Fruit fly (Drosophila melanogaster) whole organism, embryonic: ENCODE data around the gene PIG-Q.
A peak's percentile ranks its signal among the peaks of the same experiment; 100 is the strongest.

ENCODE experiments used
- Aef1 ChIP-seq: fragments of 200-800 bp; sonication (Bioruptor generic); IDR thresholded peaks from 3 replicates; pipeline ENCODE4 v1.3.6; 2022; ENCODE audit warnings: missing biosample characterization, missing genetic modification characterization
- B-H2 ChIP-seq: fragments of 200-800 bp; sonication (Bioruptor generic); optimal IDR thresholded peaks from 2 replicates; lab custom pipeline; 2018; ENCODE audit warnings: missing biosample characterization, mild to moderate bottlenecking, missing genetic modification characterization
- Bdp1 ChIP-seq: fragments of 200-800 bp; sonication (Bioruptor generic); optimal IDR thresholded peaks from 3 replicates; lab custom pipeline; 2016; ENCODE audit warnings: missing biosample characterization, missing genetic modification characterization
- CG1024 ChIP-seq: fragments of 200-800 bp; sonication (Bioruptor generic); IDR thresholded peaks from 2 replicates; pipeline ENCODE4 v1.3.6; 2022; ENCODE audit warnings: missing biosample characterization, missing genetic modification characterization
- CG11456 ChIP-seq: fragments of 200-800 bp; sonication (Bioruptor generic); IDR thresholded peaks from 3 replicates; pipeline ENCODE4 v1.3.6; 2022; ENCODE audit warnings: missing biosample characterization, missing genetic modification characterization
- CG13775 ChIP-seq: fragments of 200-800 bp; sonication (Bioruptor generic); optimal IDR thresholded peaks from 3 replicates; lab custom pipeline; 2017; ENCODE audit warnings: missing biosample characterization, mild to moderate bottlenecking, missing genetic modification characterization
- CG13894 ChIP-seq: fragments of 200-800 bp; sonication (Bioruptor generic); optimal IDR thresholded peaks from 3 replicates; lab custom pipeline; 2018; ENCODE audit warnings: missing biosample characterization, mild to moderate bottlenecking, missing genetic modification characterization, moderate library complexity
- CG14667 ChIP-seq: fragments of 200-800 bp; sonication (Bioruptor generic); IDR thresholded peaks from 2 replicates; pipeline ENCODE4 v1.3.6; 2022; ENCODE audit warnings: missing biosample characterization, missing genetic modification characterization
- CG1603 ChIP-seq: fragments of 200-800 bp; sonication (Bioruptor generic); optimal IDR thresholded peaks from 2 replicates; lab custom pipeline; 2019; ENCODE audit warnings: missing biosample characterization, mild to moderate bottlenecking, missing genetic modification characterization, moderate library complexity
- CG2120 ChIP-seq: fragments of 200-800 bp; sonication (Bioruptor generic); optimal IDR thresholded peaks from 3 replicates; lab custom pipeline; 2016; ENCODE audit warnings: missing biosample characterization, missing genetic modification characterization
- CG2712 ChIP-seq: fragments of 200-800 bp; optimal IDR thresholded peaks from 3 replicates; lab custom pipeline; 2019; ENCODE audit warnings: missing biosample characterization, mild to moderate bottlenecking, missing genetic modification characterization, moderate library complexity
- CG32767 ChIP-seq: fragments of 200-800 bp; sonication (Bioruptor generic); IDR thresholded peaks from 2 replicates; pipeline ENCODE4 v1.3.6; 2022; ENCODE audit warnings: missing biosample characterization, missing genetic modification characterization
- CG42726 ChIP-seq: fragments of 200-800 bp; sonication (Bioruptor generic); IDR thresholded peaks from 2 replicates; pipeline ENCODE4 v1.3.6; 2022; ENCODE audit warnings: missing biosample characterization, missing genetic modification characterization; ENCODE audit not compliant: partially characterized antibody
- CG6683 ChIP-seq: fragments of 200-800 bp; sonication (Bioruptor generic); optimal IDR thresholded peaks from 2 replicates; lab custom pipeline; 2017; ENCODE audit warnings: missing biosample characterization, mild to moderate bottlenecking, missing genetic modification characterization, missing genetic modification reagents
- CG6689 ChIP-seq: fragments of 200-800 bp; sonication (Bioruptor generic); IDR thresholded peaks from 2 replicates; pipeline ENCODE4 v1.3.6; 2022; ENCODE audit warnings: missing biosample characterization, missing genetic modification characterization
- CG9727 ChIP-seq: fragments of 200-800 bp; sonication (Bioruptor generic); optimal IDR thresholded peaks from 3 replicates; lab custom pipeline; 2017; ENCODE audit warnings: missing biosample characterization, mild to moderate bottlenecking, missing genetic modification characterization
- Dp ChIP-seq: fragments of 200-800 bp; sonication (Bioruptor generic); optimal IDR thresholded peaks from 2 replicates; lab custom pipeline; 2018; ENCODE audit warnings: missing biosample characterization, mild to moderate bottlenecking, missing genetic modification characterization, moderate library complexity
- H15 ChIP-seq: fragments of 200-800 bp; sonication (Bioruptor generic); IDR thresholded peaks from 3 replicates; pipeline ENCODE4 v1.3.6; 2022; ENCODE audit warnings: missing biosample characterization, missing genetic modification characterization
- Hand ChIP-seq: fragments of 200-800 bp; sonication (Bioruptor generic); optimal IDR thresholded peaks from 2 replicates; lab custom pipeline; 2017; ENCODE audit warnings: mild to moderate bottlenecking, missing biosample characterization, missing genetic modification reagents, missing genetic modification characterization
- HmgD ChIP-seq: fragments of 200-800 bp; sonication (Bioruptor generic); optimal IDR thresholded peaks from 3 replicates; lab custom pipeline; 2016; ENCODE audit warnings: missing biosample characterization, missing genetic modification characterization
- Hsf ChIP-seq: fragments of 200-800 bp; sonication (Bioruptor generic); optimal IDR thresholded peaks from 3 replicates; lab custom pipeline; 2016; ENCODE audit warnings: missing biosample characterization, missing genetic modification characterization
- MTF-1 ChIP-seq: fragments of 200-800 bp; sonication (Bioruptor generic); optimal IDR thresholded peaks from 2 replicates; lab custom pipeline; 2018; ENCODE audit warnings: missing biosample characterization, mild to moderate bottlenecking, missing genetic modification characterization, borderline replicate concordance
- Max ChIP-seq: fragments of 200-800 bp; sonication (Bioruptor generic); optimal IDR thresholded peaks from 2 replicates; lab custom pipeline; 2016; ENCODE audit warnings: missing biosample characterization, mild to moderate bottlenecking, missing genetic modification characterization
- Neu2 ChIP-seq: fragments of 200-800 bp; sonication (Bioruptor generic); optimal IDR thresholded peaks from 3 replicates; lab custom pipeline; 2016; ENCODE audit warnings: missing biosample characterization, missing genetic modification characterization, borderline replicate concordance
- NfI ChIP-seq: fragments of 200-800 bp; sonication (Bioruptor generic); optimal IDR thresholded peaks from 3 replicates; lab custom pipeline; 2018; ENCODE audit warnings: missing biosample characterization, mild to moderate bottlenecking, missing genetic modification characterization, moderate library complexity
- Spps ChIP-seq: fragments of 200-800 bp; sonication (Bioruptor generic); optimal IDR thresholded peaks from 2 replicates; lab custom pipeline; 2018; ENCODE audit warnings: missing biosample characterization, mild to moderate bottlenecking, missing genetic modification characterization
- Taf1 ChIP-seq: fragments of 200-800 bp; sonication (Bioruptor generic); IDR thresholded peaks from 2 replicates; pipeline ENCODE4 v1.3.6; 2022; ENCODE audit warnings: missing biosample characterization, missing genetic modification characterization
- Xbp1 ChIP-seq: fragments of 200-800 bp; sonication (Bioruptor generic); optimal IDR thresholded peaks from 3 replicates; lab custom pipeline; 2016; ENCODE audit warnings: missing biosample characterization, mild to moderate bottlenecking, missing genetic modification characterization
- Xrp1 ChIP-seq: fragments of 200-800 bp; sonication (Bioruptor generic); IDR thresholded peaks from 2 replicates; pipeline ENCODE4 v1.3.6; 2022; ENCODE audit warnings: missing biosample characterization, missing genetic modification characterization
- YL-1 ChIP-seq: fragments of 200-800 bp; sonication (Bioruptor generic); optimal IDR thresholded peaks from 3 replicates; lab custom pipeline; 2017; ENCODE audit warnings: missing biosample characterization, mild to moderate bottlenecking, missing genetic modification characterization
- bsh ChIP-seq, 2 experiments: fragments of 200-800 bp; sonication (Bioruptor generic); optimal IDR thresholded peaks; 2 replicates each; lab custom pipeline; 2017 to 2018; ENCODE audit warnings: mild to moderate bottlenecking in 2 of 2, missing biosample characterization in 2 of 2, missing genetic modification characterization in 2 of 2, moderate library complexity in 1 of 2
- dm ChIP-seq: fragments of 200-800 bp; sonication (Bioruptor generic); optimal IDR thresholded peaks from 3 replicates; lab custom pipeline; 2016; ENCODE audit warnings: missing biosample characterization, missing genetic modification characterization
- inv ChIP-seq: fragments of 200-800 bp; sonication (Bioruptor generic); IDR thresholded peaks from 2 replicates; pipeline ENCODE4 v1.3.6; 2022; ENCODE audit warnings: missing biosample characterization, missing genetic modification characterization; ENCODE audit not compliant: partially characterized antibody
- mirr ChIP-seq: fragments of 200-800 bp; sonication (Bioruptor generic); optimal IDR thresholded peaks from 3 replicates; lab custom pipeline; 2018; ENCODE audit warnings: missing biosample characterization, mild to moderate bottlenecking, missing genetic modification characterization
- nau ChIP-seq: fragments of 200-800 bp; sonication (Bioruptor generic); optimal IDR thresholded peaks from 3 replicates; lab custom pipeline; 2017; ENCODE audit warnings: missing biosample characterization, mild to moderate bottlenecking, missing genetic modification characterization, missing genetic modification reagents
- nerfin-2 ChIP-seq: fragments of 200-800 bp; sonication (Bioruptor generic); IDR thresholded peaks from 2 replicates; pipeline ENCODE4 v1.3.6; 2022; ENCODE audit warnings: missing biosample characterization, missing genetic modification characterization; ENCODE audit not compliant: partially characterized antibody
- nmo ChIP-seq: fragments of 200-800 bp; sonication (Bioruptor generic); optimal IDR thresholded peaks from 2 replicates; lab custom pipeline; 2018; ENCODE audit warnings: missing biosample characterization, mild to moderate bottlenecking, missing genetic modification characterization, moderate library complexity
- pan ChIP-seq, 4 experiments: fragments of >200 bp in 3 of 4; fragments of 200-800 bp in 1 of 4; sonication (Bioruptor generic) in 1 of 4; optimal IDR thresholded peaks in 3 of 4; IDR thresholded peaks in 1 of 4; 2 replicates each; pipeline versions ENCODE4 v1.3.6 to Lab custom; 2017 to 2022; ENCODE audit warnings: missing biosample characterization in 2 of 4, missing genetic modification characterization in 2 of 4, mixed read lengths in 1 of 4
- phol ChIP-seq: fragments of 200-800 bp; sonication (Bioruptor generic); optimal IDR thresholded peaks from 3 replicates; lab custom pipeline; 2018; ENCODE audit warnings: missing biosample characterization, mild to moderate bottlenecking, missing genetic modification characterization, moderate library complexity
- prd ChIP-seq, 3 experiments: fragments of >200 bp in 2 of 3; fragments of 200-800 bp in 1 of 3; sonication (Bioruptor generic) in 1 of 3; optimal IDR thresholded peaks in 2 of 3; IDR thresholded peaks in 1 of 3; 2 replicates in 2 of 3; 3 replicates in 1 of 3; pipeline versions ENCODE4 v1.3.6 to Lab custom; 2017 to 2022; ENCODE audit warnings: missing biosample characterization in 1 of 3, missing genetic modification characterization in 1 of 3
- row ChIP-seq: fragments of 200-800 bp; sonication (Bioruptor generic); IDR thresholded peaks from 3 replicates; pipeline ENCODE4 v1.3.6; 2022; ENCODE audit warnings: missing biosample characterization, missing genetic modification characterization
- sna ChIP-seq: fragments of 200-800 bp; sonication (Bioruptor generic); IDR thresholded peaks from 2 replicates; pipeline ENCODE4 v1.3.6; 2022; ENCODE audit warnings: missing biosample characterization, missing genetic modification characterization; ENCODE audit not compliant: partially characterized antibody
- tna ChIP-seq: fragments of 200-800 bp; sonication (Bioruptor generic); IDR thresholded peaks from 2 replicates; pipeline ENCODE4 v1.3.6; 2022; ENCODE audit warnings: missing biosample characterization, missing genetic modification characterization; ENCODE audit not compliant: partially characterized antibody
- tup ChIP-seq: fragments of 200-800 bp; sonication (Bioruptor generic); optimal IDR thresholded peaks from 2 replicates; lab custom pipeline; 2016; ENCODE audit warnings: missing biosample characterization, mild to moderate bottlenecking, missing genetic modification characterization, moderate library complexity
- tx ChIP-seq: fragments of 200-800 bp; sonication (Bioruptor generic); optimal IDR thresholded peaks from 2 replicates; lab custom pipeline; 2016; ENCODE audit warnings: missing biosample characterization, missing genetic modification characterization
- wdn ChIP-seq: fragments of 200-800 bp; sonication (Bioruptor generic); IDR thresholded peaks from 2 replicates; pipeline ENCODE4 v1.3.6; 2022; ENCODE audit warnings: missing biosample characterization, missing genetic modification characterization

PIG-Q gene

DNA sequence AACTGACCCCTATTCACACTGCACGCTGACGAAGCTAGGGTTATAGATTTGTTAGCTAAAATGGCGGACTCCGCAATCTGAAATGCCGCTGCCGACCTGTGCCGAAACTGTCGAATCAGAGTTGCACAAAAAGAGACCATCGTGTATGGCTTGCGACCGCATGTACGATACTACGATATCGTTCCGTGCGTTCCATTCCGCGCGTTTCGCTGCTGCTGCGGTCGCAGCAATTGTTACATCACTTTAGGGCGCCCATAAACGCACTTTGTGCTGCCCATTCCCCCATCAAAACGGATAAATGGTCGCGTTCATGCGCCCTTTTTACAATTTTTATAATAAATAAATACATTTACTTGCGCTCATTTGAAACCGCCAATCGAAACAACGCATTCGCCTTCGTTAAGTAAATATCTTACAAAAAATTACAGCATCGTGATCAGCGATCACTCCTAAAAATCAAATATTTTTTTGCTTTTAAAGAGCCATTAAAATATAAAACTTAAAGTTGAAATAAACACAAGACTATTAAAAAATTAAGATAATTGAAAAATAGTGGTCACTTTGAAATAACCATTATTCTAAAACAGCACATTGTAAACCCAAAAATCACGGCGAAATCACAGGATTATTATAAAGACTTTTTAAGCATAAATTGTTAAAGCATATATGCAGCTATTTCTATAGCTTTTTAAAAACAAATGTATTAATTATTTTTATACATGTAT lies 38.6 kb upstream of the PIG-Q start, which contains the start of gene Cyp1 (continued):
- TF ChIP-seq CG6689 (peak; percentile 41; the same call in 1 of the 2 replicates), pan (optimal IDR thresholded peaks at IDR 0.05; lab: Kevin White, UChicago) (no peak), pan (GFP tag; optimal IDR thresholded peaks at IDR 0.05 in 1 of 2, IDR thresholded peaks at IDR 0.05 in 1 of 2) (peak in 1 of 2 experiments; percentile 46), CG32767 (no peak; the same call in 1 of the 2 replicates), CG11456 (GFP tag; lab: Robert Waterston, UW) (0 out of 3 replicates have a peak, but pooled peaks have one; percentile 66), dm (GFP tag; lab: Kevin White, UChicago) (peak; percentile 81), tup (GFP tag; lab: Kevin White, UChicago) (peak; percentile 19), Max (peak; percentile 6), CG9727 (GFP tag; lab: Kevin White, UChicago) (peak; percentile 47), Xbp1 (peak; percentile 34), HmgD (GFP tag; lab: Kevin White, UChicago) (peak; percentile 4), mirr (peak; percentile 25), Dp (GFP tag; lab: Kevin White, UChicago) (peak; percentile 51), CG1603 (tag; lab: Kevin White, UChicago) (peak; percentile 90), nau (GFP tag; lab: Kevin White, UChicago) (no peak), CG2712 (tag; lab: Kevin White, UChicago) (peak; percentile 51), Aef1 (GFP tag; lab: Robert Waterston, UW) (0 out of 3 replicates have a peak, but pooled peaks have one; percentile 27), tna (GFP tag; lab: Robert Waterston, UW) (peak; percentile 73), CG42726 (GFP tag; lab: Robert Waterston, UW) (peak; percentile 92), phol (tag; lab: Kevin White, UChicago) (peak; percentile 92), row (GFP tag; lab: Robert Waterston, UW) (peak; percentile 81), Xrp1 (GFP tag; lab: Robert Waterston, UW) (peak; percentile 44; the same call in 1 of the 2 replicates), CG2120 (GFP tag; lab: Kevin White, UChicago) (peak; percentile 54), Hand (GFP tag; lab: Kevin White, UChicago) (no peak), nerfin-2 (GFP tag; lab: Robert Waterston, UW) (peak; percentile 64; the same call in 1 of the 2 replicates), YL-1 (GFP tag; lab: Kevin White, UChicago) (peak; percentile 35), inv (GFP tag; lab: Robert Waterston, UW) (peak; percentile 71; the same call in 1 of the 2 replicates), nmo (peak; percentile 44), CG13775 (GFP tag; lab: Kevin White, UChicago) (peak; percentile 58), prd (optimal IDR thresholded peaks at IDR 0.05; lab: Kevin White, UChicago) (no peak), prd (GFP tag; IDR thresholded peaks at IDR 0.05; lab: Robert Waterston, UW) (peak; percentile 72), H15 (GFP tag; lab: Robert Waterston, UW) (peak; percentile 29; the same call in 1 of the 3 replicates), Bdp1 (no peak), Spps (tag; lab: Kevin White, UChicago) (no peak), wdn (GFP tag; lab: Robert Waterston, UW) (peak; percentile 42; the same call in 1 of the 2 replicates), MTF-1 (GFP tag; lab: Kevin White, UChicago) (no peak), Neu2 (GFP tag; lab: Kevin White, UChicago) (no peak), NfI (GFP tag; lab: Kevin White, UChicago) (peak; percentile 34), CG1024 (GFP tag; lab: Robert Waterston, UW) (peak; percentile 79), B-H2 (peak; percentile 47), CG6683 (GFP tag; lab: Kevin White, UChicago) (no peak), bsh (GFP tag; optimal IDR thresholded peaks at IDR 0.05; lab: Kevin White, UChicago) (peak in 1 of 2 experiments; percentile 10), sna (GFP tag; lab: Robert Waterston, UW) (peak; percentile 49; the same call in 1 of the 2 replicates), Taf1 (GFP tag; lab: Robert Waterston, UW) (peak; percentile 6; the same call in 1 of the 2 replicates), tx (GFP tag; lab: Kevin White, UChicago) (no peak), Hsf (GFP tag; lab: Kevin White, UChicago) (no peak), CG14667 (GFP tag; lab: Robert Waterston, UW) (peak; percentile 70), CG13894 (tag; lab: Kevin White, UChicago) (peak; percentile 38)
